Worm (Caenorhabditis elegans): ENCODE measurements around the gene C16C10.9.

C16C10.9 gene

DNA sequence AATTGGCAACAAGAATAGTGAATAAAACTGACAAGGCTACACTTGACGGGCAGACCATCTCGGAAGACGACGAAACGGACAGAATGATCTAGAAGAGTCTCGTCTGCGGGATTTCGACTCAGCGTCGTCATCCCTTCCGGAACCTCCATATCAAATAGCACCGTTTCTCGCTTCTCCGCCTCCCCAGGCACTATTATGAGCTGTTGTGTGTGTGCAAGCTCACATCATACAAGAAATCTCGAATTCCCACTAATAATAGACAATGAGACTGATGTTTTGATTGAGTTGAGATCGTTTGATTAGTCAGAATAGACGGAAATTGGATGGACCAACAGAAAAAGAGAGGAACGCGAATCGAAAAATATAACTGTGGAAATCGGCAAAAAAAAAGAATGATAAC is 33.0 kb upstream of the C16C10.9 start, which contains the start of gene spp-28:
TSS of gene spp-28 (minus strand) at position 101 of the 400 bp plus-strand sequence.
- TF ChIP-seq dmd-6 (GFP tag; IDR thresholded peaks at IDR 0.05) (no peak), ama-1 (optimal IDR thresholded peaks at IDR 0.05) (no peak), rbr-2 (tag; optimal IDR thresholded peaks at IDR 0.05) (no peak)

DNA sequence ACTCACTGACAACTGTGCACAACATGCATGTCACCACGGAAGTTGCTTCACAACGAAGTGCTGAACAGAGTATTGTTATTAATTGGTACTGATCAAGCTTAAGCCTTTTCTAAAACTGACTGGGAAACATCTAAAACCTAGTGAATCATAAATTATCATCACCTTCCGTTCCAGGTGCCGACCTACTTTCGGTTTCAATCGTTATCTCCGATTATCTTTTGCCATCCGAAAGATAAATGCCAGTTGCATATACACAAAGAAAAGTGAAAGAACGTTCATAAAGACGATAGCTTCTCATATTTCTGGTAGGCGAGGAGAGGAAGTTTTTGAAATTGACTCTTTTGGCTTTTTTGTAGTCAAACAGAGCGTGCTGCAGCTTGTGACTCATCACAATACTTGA is 32.4 kb upstream of the C16C10.9 start:
- TF ChIP-seq arid-1 (GFP tag; conservative IDR thresholded peaks at IDR 0.05) (no peak), pha-4 (GFP tag; IDR thresholded peaks at IDR 0.05) (no peak), pha-4 (tag; optimal IDR thresholded peaks at IDR 0.05) (no peak), dmd-6 (GFP tag; IDR thresholded peaks at IDR 0.05) (no peak), mxl-3 (GFP tag; optimal IDR thresholded peaks at IDR 0.05) (no peak), gei-8 (GFP tag; optimal IDR thresholded peaks at IDR 0.05) (no peak), fkh-10 (GFP tag; optimal IDR thresholded peaks at IDR 0.05) (no peak), lir-3 (tag; optimal IDR thresholded peaks at IDR 0.05) (no peak), ctbp-1 (GFP tag; IDR thresholded peaks at IDR 0.05) (no peak), nhr-28 (tag; optimal IDR thresholded peaks at IDR 0.05) (peak; percentile 0), F44E2.7 (GFP tag; IDR thresholded peaks at IDR 0.05) (no peak), hlh-11 (tag; optimal IDR thresholded peaks at IDR 0.05) (peak; percentile 6), duxl-1 (tag; optimal IDR thresholded peaks at IDR 0.05; ENCODE audit: poor library complexity) (no peak), lsy-2 (tag; optimal IDR thresholded peaks at IDR 0.05) (no peak), egl-27 (tag; optimal IDR thresholded peaks at IDR 0.05) (no peak)

DNA sequence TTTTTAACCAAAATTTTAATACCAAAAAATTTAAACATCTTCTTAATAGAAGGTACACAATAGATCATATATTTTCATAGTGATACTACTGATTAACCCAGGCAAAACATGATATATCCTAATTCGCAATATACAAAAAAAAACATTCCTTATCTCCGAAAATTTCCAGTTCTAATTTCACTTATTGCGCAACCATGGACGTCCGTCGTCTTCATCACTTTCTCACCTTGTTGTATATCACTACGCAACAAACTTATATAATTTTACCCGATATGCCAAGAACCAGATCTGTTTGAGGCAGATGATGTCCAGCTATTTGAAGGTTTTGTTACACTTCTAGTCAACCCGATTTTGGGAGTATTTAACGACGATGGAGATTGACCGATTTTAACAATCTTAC is 30.6 kb upstream of the C16C10.9 start, which contains the start of gene R74.2:
TSS of gene R74.2 (plus strand) at position 316 of the 400 bp plus-strand sequence.
- TF ChIP-seq hlh-11 (tag; optimal IDR thresholded peaks at IDR 0.05) (peak; percentile 17), zfp-2 (tag; optimal IDR thresholded peaks at IDR 0.05) (no peak)

DNA sequence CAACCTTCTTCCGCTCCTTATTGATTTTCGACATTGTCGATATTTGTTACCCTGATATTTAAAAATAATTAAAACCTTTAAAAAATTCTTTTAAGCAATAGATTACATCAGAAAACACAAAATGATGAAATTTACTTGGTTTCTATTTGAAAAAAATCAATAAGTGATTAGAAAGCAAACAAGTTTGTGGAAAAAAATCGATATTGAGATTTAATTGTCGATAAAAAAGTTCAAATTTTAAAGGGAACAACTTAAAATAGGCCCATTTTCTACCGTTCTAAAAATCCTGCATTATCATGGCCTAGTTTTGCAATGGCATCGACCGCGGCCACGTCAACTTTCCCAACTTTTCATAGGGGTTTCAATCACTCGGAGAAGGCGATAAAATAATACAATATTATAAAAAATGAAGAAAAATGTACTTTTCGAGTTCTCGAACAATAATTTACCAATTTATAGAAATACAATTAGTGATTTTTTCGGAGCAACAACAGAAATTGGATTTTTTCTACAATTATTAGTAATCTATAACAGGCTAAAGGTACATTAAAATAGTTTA is 29.6 kb upstream of the C16C10.9 start, which contains the start of gene lars-1:
TSS of gene lars-1 (minus strand) at position 51 of the 559 bp plus-strand sequence.
- TF ChIP-seq mes-2 (tag; optimal IDR thresholded peaks at IDR 0.05; ENCODE audit: poor library complexity, severe bottlenecking) (peak; percentile 68), hif-1 (tag; optimal IDR thresholded peaks at IDR 0.05) (no peak), ceh-28 (tag; optimal IDR thresholded peaks at IDR 0.05) (peak; percentile 60)

DNA sequence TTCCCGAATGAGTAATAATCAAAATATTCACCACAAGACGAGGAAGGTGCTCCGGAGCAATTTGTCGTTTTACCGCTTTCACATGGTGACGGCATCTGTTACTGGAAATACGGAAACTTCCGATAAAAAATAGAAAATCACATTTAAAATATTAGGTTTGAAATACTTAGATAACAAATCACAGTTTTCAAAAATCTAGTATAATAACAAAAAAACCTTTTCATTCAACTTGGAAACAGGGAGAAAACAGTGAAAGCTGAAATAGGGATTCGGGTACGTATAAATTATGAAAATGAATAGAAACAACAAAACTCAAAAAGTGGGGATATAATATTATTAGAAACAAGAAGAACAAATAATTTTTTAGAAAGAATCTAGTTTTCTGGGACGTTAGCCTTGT is 24.1 kb upstream of the C16C10.9 start, which contains the start of gene C16C10.1:
TSS of gene C16C10.1 (minus strand) at position 101 of the 400 bp plus-strand sequence.
- TF ChIP-seq mxl-2 (GFP tag; conservative IDR thresholded peaks at IDR 0.05) (no peak), lin-1 (GFP tag; IDR thresholded peaks at IDR 0.05) (no peak), lin-13 (GFP tag; optimal IDR thresholded peaks at IDR 0.05) (no peak), nhr-77 (tag; optimal IDR thresholded peaks at IDR 0.05) (no peak), duxl-1 (tag; optimal IDR thresholded peaks at IDR 0.05; ENCODE audit: poor library complexity) (no peak), daf-16 (GFP tag; optimal IDR thresholded peaks at IDR 0.05) (no peak), daf-16 (tag; optimal IDR thresholded peaks at IDR 0.05) (no peak), ceh-32 (tag; optimal IDR thresholded peaks at IDR 0.05; ENCODE audit: poor library complexity) (no peak), lir-3 (tag; optimal IDR thresholded peaks at IDR 0.05) (no peak), hmg-1.1 (GFP tag; IDR thresholded peaks at IDR 0.05) (no peak), ama-1 (optimal IDR thresholded peaks at IDR 0.05) (no peak), vab-7 (GFP tag; IDR thresholded peaks at IDR 0.05) (no peak), F49E8.2 (tag; optimal IDR thresholded peaks at IDR 0.05; ENCODE audit: borderline replicate concordance) (no peak), mdt-29 (GFP tag; IDR thresholded peaks at IDR 0.05) (no peak), daf-19 (GFP tag; conservative IDR thresholded peaks at IDR 0.05) (no peak), nhr-237 (tag; optimal IDR thresholded peaks at IDR 0.05) (no peak), php-3 (GFP tag; IDR thresholded peaks at IDR 0.05) (no peak), nhr-102 (tag; optimal IDR thresholded peaks at IDR 0.05) (no peak)

All from whole organism, L4 larva.